Worm (Caenorhabditis elegans) whole organism, late embryonic: ENCODE data around the gene cblc-1.
A peak's percentile ranks its signal among the peaks of the same experiment; 100 is the strongest.

Experiments used
- C08G9.2 ChIP-seq: sonication (generic microtip); optimal IDR thresholded peaks from 2 replicates; lab custom pipeline; 2016; ENCODE audit warnings: mild to moderate bottlenecking, missing genetic modification characterization, moderate library complexity, missing compliant biosample characterization
- C38D4.7 ChIP-seq: fragments of 200-800 bp; sonication (Bioruptor generic); optimal IDR thresholded peaks from 2 replicates; lab custom pipeline; 2018; ENCODE audit warnings: mild to moderate bottlenecking, missing genetic modification characterization, moderate library complexity, missing compliant biosample characterization
- F13H6.1 ChIP-seq: sonication (generic microtip); optimal IDR thresholded peaks from 2 replicates; lab custom pipeline; 2016; ENCODE audit warnings: missing genetic modification characterization, missing compliant biosample characterization
- K09A11.1 ChIP-seq: sonication (generic microtip); optimal IDR thresholded peaks from 2 replicates; lab custom pipeline; 2017; ENCODE audit warnings: antibody characterized with exemption, mild to moderate bottlenecking, missing genetic modification characterization, missing compliant biosample characterization; ENCODE audit not compliant: insufficient read depth
- T23F11.4 ChIP-seq: fragments of 200-800 bp; sonication (Bioruptor generic); optimal IDR thresholded peaks from 2 replicates; lab custom pipeline; 2018; ENCODE audit warnings: mild to moderate bottlenecking, missing genetic modification characterization, missing compliant biosample characterization
- Y22D7AL.16 ChIP-seq: sonication (generic microtip); optimal IDR thresholded peaks from 2 replicates; lab custom pipeline; 2016; ENCODE audit warnings: missing genetic modification characterization, missing compliant biosample characterization
- ahr-1 ChIP-seq: sonication (generic microtip); optimal IDR thresholded peaks from 2 replicates; lab custom pipeline; 2016; ENCODE audit warnings: missing genetic modification characterization, missing compliant biosample characterization
- ama-1 ChIP-seq: fragments of 150-350 bp; optimal IDR thresholded peaks from 2 replicates; lab custom pipeline; 2014
- ceh-14 ChIP-seq: sonication (generic microtip); optimal IDR thresholded peaks from 2 replicates; lab custom pipeline; 2016; ENCODE audit warnings: missing genotype, missing genetic modification characterization, missing compliant biosample characterization
- ceh-18 ChIP-seq: sonication (generic microtip); optimal IDR thresholded peaks from 2 replicates; lab custom pipeline; 2016; ENCODE audit warnings: missing genetic modification characterization, missing compliant biosample characterization
- ceh-19 ChIP-seq: fragments of 200-800 bp; sonication (Bioruptor generic); optimal IDR thresholded peaks from 2 replicates; lab custom pipeline; 2018; ENCODE audit warnings: mild to moderate bottlenecking, missing genetic modification characterization, missing compliant biosample characterization
- ceh-2 ChIP-seq: sonication (generic microtip); optimal IDR thresholded peaks from 2 replicates; lab custom pipeline; 2016; ENCODE audit warnings: missing genotype, missing genetic modification characterization, missing compliant biosample characterization
- ceh-22 ChIP-seq: sonication (generic microtip); optimal IDR thresholded peaks from 2 replicates; lab custom pipeline; 2017; ENCODE audit warnings: missing biosample characterization, missing genetic modification characterization
- ceh-24 ChIP-seq: sonication (generic microtip); optimal IDR thresholded peaks from 2 replicates; lab custom pipeline; 2016; ENCODE audit warnings: mild to moderate bottlenecking, missing genetic modification characterization, missing compliant biosample characterization
- ceh-30 ChIP-seq: fragments of 150-350 bp; optimal IDR thresholded peaks from 2 replicates; lab custom pipeline; 2014; ENCODE audit warnings: missing biosample characterization, missing genetic modification characterization
- ceh-31 ChIP-seq: sonication (generic microtip); optimal IDR thresholded peaks from 2 replicates; lab custom pipeline; 2016; ENCODE audit warnings: missing genetic modification characterization, missing compliant biosample characterization
- ceh-45 ChIP-seq: fragments of 200-800 bp; sonication (Bioruptor generic); IDR thresholded peaks from 2 replicates; pipeline ENCODE4 v1.3.6; 2022; ENCODE audit warnings: missing genetic modification reagents, missing genetic modification characterization, missing compliant biosample characterization
- ceh-48 ChIP-seq: sonication (generic microtip); optimal IDR thresholded peaks from 2 replicates; lab custom pipeline; 2016; ENCODE audit warnings: missing genetic modification characterization, inconsistent platforms, missing compliant biosample characterization
- ceh-9 ChIP-seq: sonication (generic microtip); optimal IDR thresholded peaks from 2 replicates; lab custom pipeline; 2016; ENCODE audit warnings: mild to moderate bottlenecking, missing genetic modification characterization, inconsistent platforms, missing compliant biosample characterization
- che-1 ChIP-seq: sonication (generic microtip); optimal IDR thresholded peaks from 2 replicates; lab custom pipeline; 2016; ENCODE audit warnings: mild to moderate bottlenecking, missing genetic modification characterization, missing compliant biosample characterization
- dve-1 ChIP-seq: sonication (generic microtip); optimal IDR thresholded peaks from 2 replicates; lab custom pipeline; 2017; ENCODE audit warnings: antibody characterized with exemption, mild to moderate bottlenecking, missing genetic modification characterization, missing compliant biosample characterization
- elt-2 ChIP-seq: sonication (generic microtip); optimal IDR thresholded peaks from 2 replicates; lab custom pipeline; 2016; ENCODE audit warnings: missing genetic modification reagents, missing genetic modification characterization, missing compliant biosample characterization
- elt-4 ChIP-seq: sonication (generic microtip); optimal IDR thresholded peaks from 2 replicates; lab custom pipeline; 2016; ENCODE audit warnings: missing genetic modification characterization, missing compliant biosample characterization
- ets-4 ChIP-seq: sonication (generic microtip); optimal IDR thresholded peaks from 2 replicates; lab custom pipeline; 2016; ENCODE audit warnings: missing genetic modification characterization, missing compliant biosample characterization
- eyg-1 ChIP-seq: sonication (generic microtip); optimal IDR thresholded peaks from 2 replicates; lab custom pipeline; 2016; ENCODE audit warnings: missing genotype, missing genetic modification characterization, missing compliant biosample characterization
- fkh-6 ChIP-seq: sonication (generic microtip); optimal IDR thresholded peaks from 2 replicates; lab custom pipeline; 2016; ENCODE audit warnings: missing genetic modification characterization, missing compliant biosample characterization
- gmeb-2 ChIP-seq: sonication (generic microtip); optimal IDR thresholded peaks from 2 replicates; lab custom pipeline; 2016; ENCODE audit warnings: missing genetic modification characterization, inconsistent platforms, missing compliant biosample characterization
- hlh-13 ChIP-seq: fragments of 200-800 bp; sonication (Bioruptor generic); optimal IDR thresholded peaks from 2 replicates; lab custom pipeline; 2018; ENCODE audit warnings: mild to moderate bottlenecking, missing genetic modification characterization, missing compliant biosample characterization
- hlh-30 ChIP-seq: sonication (generic microtip); optimal IDR thresholded peaks from 2 replicates; lab custom pipeline; 2017; ENCODE audit warnings: antibody characterized with exemption, missing genetic modification characterization, missing compliant biosample characterization; ENCODE audit not compliant: insufficient read depth
- lin-11 ChIP-seq: fragments of 200-800 bp; sonication (Bioruptor generic); optimal IDR thresholded peaks from 2 replicates; lab custom pipeline; 2018; ENCODE audit warnings: mild to moderate bottlenecking, missing genetic modification characterization, missing compliant biosample characterization
- madf-2 ChIP-seq: sonication (generic microtip); optimal IDR thresholded peaks from 2 replicates; lab custom pipeline; 2017; ENCODE audit warnings: missing genetic modification characterization, missing compliant biosample characterization
- nfya-1 ChIP-seq: sonication (generic microtip); optimal IDR thresholded peaks from 2 replicates; lab custom pipeline; 2017; ENCODE audit warnings: missing genetic modification characterization, mild to moderate bottlenecking, missing compliant biosample characterization, antibody characterized with exemption, moderate library complexity
- nhr-11 ChIP-seq: fragments of 150-350 bp; optimal IDR thresholded peaks from 2 replicates; lab custom pipeline; 2014; ENCODE audit warnings: missing biosample characterization, missing genetic modification characterization
- nhr-232 ChIP-seq: sonication (generic microtip); optimal IDR thresholded peaks from 2 replicates; lab custom pipeline; 2016; ENCODE audit warnings: missing genetic modification characterization, missing compliant biosample characterization
- npax-4 ChIP-seq: sonication (generic microtip); optimal IDR thresholded peaks from 2 replicates; lab custom pipeline; 2016; ENCODE audit warnings: missing genetic modification characterization, missing compliant biosample characterization
- odd-2 ChIP-seq: sonication (generic microtip); optimal IDR thresholded peaks from 2 replicates; lab custom pipeline; 2017; ENCODE audit warnings: antibody characterized with exemption, mild to moderate bottlenecking, missing genetic modification characterization, missing compliant biosample characterization
- pat-9 ChIP-seq: fragments of 200-800 bp; sonication (Bioruptor generic); optimal IDR thresholded peaks from 2 replicates; lab custom pipeline; 2018; ENCODE audit warnings: mild to moderate bottlenecking, missing genetic modification characterization, moderate library complexity, missing compliant biosample characterization
- pax-1 ChIP-seq: fragments of 150-350 bp; optimal IDR thresholded peaks from 2 replicates; lab custom pipeline; 2014; ENCODE audit warnings: missing biosample characterization, missing genetic modification characterization
- pha-2 ChIP-seq: sonication (generic microtip); optimal IDR thresholded peaks from 2 replicates; lab custom pipeline; 2017; ENCODE audit warnings: mild to moderate bottlenecking, missing genetic modification characterization, missing compliant biosample characterization
- pqm-1 ChIP-seq: sonication (generic microtip); optimal IDR thresholded peaks from 2 replicates; lab custom pipeline; 2016; ENCODE audit warnings: missing genetic modification characterization, missing compliant biosample characterization
- pros-1 ChIP-seq: fragments of 150-350 bp; optimal IDR thresholded peaks from 2 replicates; lab custom pipeline; 2014; ENCODE audit warnings: missing biosample characterization, missing genetic modification reagents, missing genetic modification characterization
- ref-2 ChIP-seq: sonication (generic microtip); optimal IDR thresholded peaks from 2 replicates; lab custom pipeline; 2016; ENCODE audit warnings: missing genetic modification characterization, missing compliant biosample characterization
- rnt-1 ChIP-seq: sonication (generic microtip); optimal IDR thresholded peaks from 2 replicates; lab custom pipeline; 2016; ENCODE audit warnings: missing genetic modification characterization, missing compliant biosample characterization
- sdc-2 ChIP-seq: sonication (generic microtip); optimal IDR thresholded peaks from 2 replicates; lab custom pipeline; 2016; ENCODE audit warnings: missing genotype, missing genetic modification characterization, missing compliant biosample characterization
- sox-2 ChIP-seq: fragments of 200-800 bp; sonication (Bioruptor generic); IDR thresholded peaks from 2 replicates; pipeline ENCODE4 v1.3.6; 2022; ENCODE audit warnings: missing genetic modification reagents, missing genetic modification characterization, missing compliant biosample characterization
- syd-9 ChIP-seq: sonication (generic microtip); optimal IDR thresholded peaks from 2 replicates; lab custom pipeline; 2016; ENCODE audit warnings: mild to moderate bottlenecking, missing genetic modification characterization, moderate library complexity, missing compliant biosample characterization
- tbx-2 ChIP-seq: sonication (generic microtip); optimal IDR thresholded peaks from 2 replicates; lab custom pipeline; 2016; ENCODE audit warnings: missing genetic modification characterization, missing compliant biosample characterization
- tbx-7 ChIP-seq: sonication (generic microtip); optimal IDR thresholded peaks from 2 replicates; lab custom pipeline; 2016; ENCODE audit warnings: missing genotype, missing genetic modification characterization, missing compliant biosample characterization
- ttx-3 ChIP-seq: sonication (generic microtip); optimal IDR thresholded peaks from 2 replicates; lab custom pipeline; 2016; ENCODE audit warnings: missing genetic modification reagents, missing genetic modification characterization, missing compliant biosample characterization
- unc-3 ChIP-seq, 2 experiments: fragments of 200-800 bp in 1 of 2; sonication (Bioruptor generic) in 1 of 2; sonication (generic microtip) in 1 of 2; conservative IDR thresholded peaks in 1 of 2; optimal IDR thresholded peaks in 1 of 2; 2 replicates each; pipeline versions ENCODE4 v1.3.6 to Lab custom; 2016 to 2022; ENCODE audit warnings: missing compliant biosample characterization in 2 of 2, missing genetic modification characterization in 2 of 2, missing genetic modification reagents in 1 of 2
- unc-55 ChIP-seq: sonication (generic microtip); optimal IDR thresholded peaks from 2 replicates; lab custom pipeline; 2017; ENCODE audit warnings: missing biosample characterization, missing genetic modification reagents, missing genetic modification characterization
- unc-86 ChIP-seq: sonication (generic microtip); optimal IDR thresholded peaks from 2 replicates; lab custom pipeline; 2016; ENCODE audit warnings: missing genetic modification characterization, missing compliant biosample characterization
- zip-5 ChIP-seq: sonication (generic microtip); optimal IDR thresholded peaks from 2 replicates; lab custom pipeline; 2016; ENCODE audit warnings: missing genetic modification characterization, missing compliant biosample characterization

cblc-1 gene

DNA sequence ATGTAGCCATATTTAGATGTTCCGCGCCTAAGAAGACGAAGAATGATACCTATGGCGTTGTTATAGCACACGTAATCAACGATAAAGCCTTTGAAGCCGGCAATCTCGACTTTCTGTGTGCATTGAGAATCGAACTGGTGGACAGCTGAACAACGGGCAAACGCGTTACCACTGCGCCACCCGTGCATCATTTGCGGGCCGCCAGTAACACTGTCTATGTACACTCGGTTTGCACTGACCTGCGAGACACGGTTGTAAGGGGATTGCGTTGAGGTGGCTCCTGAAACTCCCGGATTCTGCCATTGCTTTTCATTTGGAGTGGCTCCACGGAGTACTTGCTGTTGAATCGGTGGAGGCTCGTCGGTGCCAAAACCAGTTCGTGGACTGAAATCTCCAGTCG is 1.4 kb upstream of the cblc-1 start:
- peak; percentile 59 for TF ChIP-seq gmeb-2 (tag; lab: Kevin White, UChicago)
- peak; percentile 30 for TF ChIP-seq zip-5 (tag; lab: Kevin White, UChicago)
- no peak for TF ChIP-seq elt-4 (tag; lab: Kevin White, UChicago)
- TF ChIP-seq ceh-2 (tag; lab: Kevin White, UChicago), result peak; percentile 22
- TF ChIP-seq ceh-22, result peak; percentile 36
- no peak for TF ChIP-seq ceh-24
- peak; percentile 73 for TF ChIP-seq ref-2 (tag; lab: Kevin White, UChicago)
- peak; percentile 81 for TF ChIP-seq tbx-2 (tag; lab: Kevin White, UChicago)
- TF ChIP-seq ttx-3 (tag; lab: Kevin White, UChicago), result peak; percentile 40
- TF ChIP-seq eyg-1 (tag; lab: Kevin White, UChicago), result no peak
- TF ChIP-seq dve-1 (tag; lab: Kevin White, UChicago), result peak; percentile 49
- no peak for TF ChIP-seq nhr-11 (tag; lab: Kevin White, UChicago)
- TF ChIP-seq ceh-9 (tag; lab: Kevin White, UChicago), result no peak
- peak; percentile 82 for TF ChIP-seq T23F11.4 (GFP tag; lab: Kevin White, UChicago)
- TF ChIP-seq ceh-45 (GFP tag; lab: Robert Waterston, UW), result no peak
- peak; percentile 67 for TF ChIP-seq Y22D7AL.16 (tag; lab: Kevin White, UChicago)
- peak; percentile 43 for TF ChIP-seq unc-86
- no peak for TF ChIP-seq pqm-1 (tag; lab: Kevin White, UChicago)
- peak; percentile 63 for TF ChIP-seq sox-2 (GFP tag; lab: Robert Waterston, UW)
- TF ChIP-seq pros-1 (tag; lab: Kevin White, UChicago), result no peak
- peak; percentile 74 for TF ChIP-seq madf-2 (tag; lab: Kevin White, UChicago)
- TF ChIP-seq odd-2 (tag; lab: Kevin White, UChicago), result no peak
- peak; percentile 69 for TF ChIP-seq fkh-6 (tag; lab: Kevin White, UChicago)
- peak; percentile 23 for TF ChIP-seq ama-1 (lab: Kevin White, UChicago)
- TF ChIP-seq ceh-19 (GFP tag; lab: Kevin White, UChicago), result peak; percentile 72
- TF ChIP-seq hlh-30 (tag; lab: Kevin White, UChicago), result peak; percentile 6
- TF ChIP-seq ceh-30 (tag; lab: Kevin White, UChicago), result no peak
- TF ChIP-seq ceh-14 (tag; lab: Kevin White, UChicago), result no peak
- TF ChIP-seq ceh-48 (tag; lab: Kevin White, UChicago), result peak; percentile 2
- TF ChIP-seq nhr-232, result peak; percentile 56
- peak; percentile 49 for TF ChIP-seq syd-9 (tag; lab: Kevin White, UChicago)
- peak; percentile 12 for TF ChIP-seq rnt-1 (tag; lab: Kevin White, UChicago)
- TF ChIP-seq ets-4 (tag; lab: Kevin White, UChicago), result no peak
- no peak for TF ChIP-seq unc-55
- peak; percentile 49 for TF ChIP-seq F13H6.1 (tag; lab: Kevin White, UChicago)
- peak; percentile 24 for TF ChIP-seq hlh-13 (GFP tag; lab: Kevin White, UChicago)
- no peak for TF ChIP-seq npax-4 (tag; lab: Kevin White, UChicago)
- TF ChIP-seq unc-3 (GFP tag; conservative IDR thresholded peaks at IDR 0.05; lab: Robert Waterston, UW), result peak; percentile 33; the same call in 1 of the 2 replicates
- TF ChIP-seq unc-3 (tag; optimal IDR thresholded peaks at IDR 0.05; lab: Kevin White, UChicago), result peak; percentile 28
- TF ChIP-seq pat-9, result peak; percentile 78
- TF ChIP-seq tbx-7 (tag; lab: Kevin White, UChicago), result no peak
- TF ChIP-seq ceh-18 (tag; lab: Kevin White, UChicago), result peak; percentile 64
- TF ChIP-seq pha-2 (tag; lab: Kevin White, UChicago), result peak; percentile 74
- TF ChIP-seq C08G9.2 (tag; lab: Kevin White, UChicago), result peak; percentile 43
- TF ChIP-seq elt-2 (tag; lab: Kevin White, UChicago), result peak; percentile 87
- TF ChIP-seq nfya-1 (tag; lab: Kevin White, UChicago), result peak; percentile 57
- TF ChIP-seq K09A11.1, result peak; percentile 60
- TF ChIP-seq pax-1 (tag; lab: Kevin White, UChicago), result no peak
- TF ChIP-seq ceh-31, result peak; percentile 39
- peak; percentile 67 for TF ChIP-seq sdc-2 (tag; lab: Kevin White, UChicago)
- peak; percentile 76 for TF ChIP-seq C38D4.7 (GFP tag; lab: Kevin White, UChicago)
- TF ChIP-seq ahr-1, result no peak
- TF ChIP-seq che-1, result peak; percentile 73
- TF ChIP-seq lin-11 (tag; lab: Kevin White, UChicago), result peak; percentile 58
